Comparison of ENCODE assay signal across 1 fruit fly cellular context in genomic region chrX:5746864-5747861, dm6.
A peak's percentile ranks its signal among the peaks of the same experiment; 100 is the strongest.
TF ChIP-seq lines count a peak whose summit lies in the region.

IntS6 (minus strand) TSS chrX:5747254.
Rtel1 (plus strand) TSS chrX:5747747.

TF ChIP-seq in whole organism, embryonic, 481 proteins besides CTCF, POLR2A, EP300 and RAD21 (continued from another document):
- TF ChIP-seq CG12659 (GFP tag; optimal IDR thresholded peaks at IDR 0.05; lab: Kevin White, UChicago): peak; percentile 91
- peak; percentile 76 for TF ChIP-seq D19A (tag; optimal IDR thresholded peaks at IDR 0.05; lab: Kevin White, UChicago)
- peak; percentile 72 for TF ChIP-seq ap (GFP tag; IDR thresholded peaks at IDR 0.05; lab: Robert Waterston, UW)
- peak; percentile 91 for TF ChIP-seq E2f1 (GFP tag; IDR thresholded peaks at IDR 0.05; lab: Robert Waterston, UW)
- peak; percentile 81 for TF ChIP-seq pb (GFP tag; optimal IDR thresholded peaks at IDR 0.05; lab: Kevin White, UChicago)
- peak; percentile 60 for TF ChIP-seq nau (GFP tag; optimal IDR thresholded peaks at IDR 0.05; lab: Kevin White, UChicago)
- no peak for TF ChIP-seq yki (optimal IDR thresholded peaks at IDR 0.05; lab: Kevin White, UChicago)
- peak; percentile 52 for TF ChIP-seq CG10431 (GFP tag; optimal IDR thresholded peaks at IDR 0.05; lab: Kevin White, UChicago)
- TF ChIP-seq chif (GFP tag; optimal IDR thresholded peaks at IDR 0.05; lab: Kevin White, UChicago): peak; percentile 87 to 93
- no peak for TF ChIP-seq nerfin-2 (GFP tag; IDR thresholded peaks at IDR 0.05; lab: Robert Waterston, UW; ENCODE audit: partially characterized antibody)
- peak; percentile 92 for TF ChIP-seq shn (GFP tag; optimal IDR thresholded peaks at IDR 0.05; lab: Kevin White, UChicago)
- TF ChIP-seq CG8290 (GFP tag; optimal IDR thresholded peaks at IDR 0.05; lab: Kevin White, UChicago): peak; percentile 84
- TF ChIP-seq CG8290 (tag; optimal IDR thresholded peaks at IDR 0.05; lab: Kevin White, UChicago): peak in 1 of 2 experiments; percentile 97
- TF ChIP-seq CG2129 (GFP tag; IDR thresholded peaks at IDR 0.05; lab: Robert Waterston, UW; ENCODE audit: partially characterized antibody): no peak
- TF ChIP-seq MESR4 (GFP tag; optimal IDR thresholded peaks at IDR 0.05; lab: Kevin White, UChicago): peak; percentile 40
- peak; percentile 94 for TF ChIP-seq CG7839 (tag; optimal IDR thresholded peaks at IDR 0.05; lab: Kevin White, UChicago)
- peak; percentile 91 for TF ChIP-seq Xbp1 (GFP tag; optimal IDR thresholded peaks at IDR 0.05; lab: Kevin White, UChicago)
- TF ChIP-seq CG15073 (GFP tag; optimal IDR thresholded peaks at IDR 0.05; lab: Kevin White, UChicago): peak; percentile 38
- peak; percentile 25 for TF ChIP-seq CG10565 (GFP tag; optimal IDR thresholded peaks at IDR 0.05; lab: Kevin White, UChicago)
- peak; percentile 85 for TF ChIP-seq CG17829 (tag; optimal IDR thresholded peaks at IDR 0.05; lab: Kevin White, UChicago)
- TF ChIP-seq Dll (GFP tag; IDR thresholded peaks at IDR 0.05; lab: Robert Waterston, UW; ENCODE audit: partially characterized antibody): 0 out of 4 replicates have a peak, but pooled peaks have one; percentile 24
- peak; percentile 74 for TF ChIP-seq CG11085 (GFP tag; IDR thresholded peaks at IDR 0.05; lab: Robert Waterston, UW)
- TF ChIP-seq crc (GFP tag; optimal IDR thresholded peaks at IDR 0.05; lab: Kevin White, UChicago): peak; percentile 80
- no peak for TF ChIP-seq HmgD (GFP tag; optimal IDR thresholded peaks at IDR 0.05; lab: Kevin White, UChicago)
- no peak; the same call in 1 of the 2 replicates for TF ChIP-seq Scr (GFP tag; IDR thresholded peaks at IDR 0.05; lab: Robert Waterston, UW; ENCODE audit: partially characterized antibody)
- peak; percentile 65 for TF ChIP-seq pzg (GFP tag; optimal IDR thresholded peaks at IDR 0.05; lab: Kevin White, UChicago)
- TF ChIP-seq Doc3 (GFP tag; IDR thresholded peaks at IDR 0.05; lab: Robert Waterston, UW; ENCODE audit: partially characterized antibody): no peak
- TF ChIP-seq emc (GFP tag; optimal IDR thresholded peaks at IDR 0.05; lab: Kevin White, UChicago): peak; percentile 73
- peak; percentile 90 for TF ChIP-seq dmrt99B (tag; optimal IDR thresholded peaks at IDR 0.05; lab: Kevin White, UChicago)
- peak; percentile 87 for TF ChIP-seq zen (tag; optimal IDR thresholded peaks at IDR 0.05; lab: Kevin White, UChicago)
- peak; percentile 94 for TF ChIP-seq Antp (GFP tag; optimal IDR thresholded peaks at IDR 0.05; lab: Kevin White, UChicago)
- peak; percentile 79 for TF ChIP-seq croc (GFP tag; conservative IDR thresholded peaks at IDR 0.05; lab: Robert Waterston, UW)
- peak; percentile 93 for TF ChIP-seq CG15269 (tag; optimal IDR thresholded peaks at IDR 0.05; lab: Kevin White, UChicago)
- peak; percentile 91 for TF ChIP-seq bcd (GFP tag; optimal IDR thresholded peaks at IDR 0.05; lab: Kevin White, UChicago)
- peak; percentile 94 for TF ChIP-seq dysf (GFP tag; IDR thresholded peaks at IDR 0.05; lab: Robert Waterston, UW)
- TF ChIP-seq MBD-R2 (GFP tag; IDR thresholded peaks at IDR 0.05; lab: Robert Waterston, UW): peak; percentile 79
- peak; percentile 93 for TF ChIP-seq CG7786 (GFP tag; optimal IDR thresholded peaks at IDR 0.05; lab: Kevin White, UChicago)
- TF ChIP-seq kah (GFP tag; optimal IDR thresholded peaks at IDR 0.05; lab: Kevin White, UChicago): peak; percentile 57
- TF ChIP-seq Opbp (GFP tag; IDR thresholded peaks at IDR 0.05; lab: Robert Waterston, UW; ENCODE audit: partially characterized antibody): 0 out of 3 replicates have a peak, but pooled peaks have one; percentile 32
- peak; percentile 86 for TF ChIP-seq CG17359 (tag; optimal IDR thresholded peaks at IDR 0.05; lab: Kevin White, UChicago)
- TF ChIP-seq eve (GFP tag; optimal IDR thresholded peaks at IDR 0.05; lab: Kevin White, UChicago): peak in 1 of 2 experiments; percentile 12
- TF ChIP-seq Eip74EF (GFP tag; optimal IDR thresholded peaks at IDR 0.05; lab: Kevin White, UChicago): peak in 1 of 2 experiments; percentile 60
- peak; percentile 91 for TF ChIP-seq Dip3 (GFP tag; optimal IDR thresholded peaks at IDR 0.05; lab: Kevin White, UChicago)
- peak; percentile 84 for TF ChIP-seq CG1647 (GFP tag; optimal IDR thresholded peaks at IDR 0.05; lab: Kevin White, UChicago)
- peak; percentile 92 for TF ChIP-seq Chrac-16 (GFP tag; optimal IDR thresholded peaks at IDR 0.05; lab: Kevin White, UChicago)
- TF ChIP-seq salm (tag; optimal IDR thresholded peaks at IDR 0.05; lab: Kevin White, UChicago): peak; percentile 69
- peak; percentile 23 for TF ChIP-seq CG6683 (GFP tag; optimal IDR thresholded peaks at IDR 0.05; lab: Kevin White, UChicago)
- peak; percentile 68 for TF ChIP-seq Doc2 (GFP tag; IDR thresholded peaks at IDR 0.05; lab: Robert Waterston, UW)
- peak; percentile 89 for TF ChIP-seq CG16863 (GFP tag; optimal IDR thresholded peaks at IDR 0.05; lab: Kevin White, UChicago)
- TF ChIP-seq CrebB (tag; optimal IDR thresholded peaks at IDR 0.05; lab: Kevin White, UChicago): peak; percentile 84
- peak; percentile 67 for TF ChIP-seq CG1024 (GFP tag; IDR thresholded peaks at IDR 0.05; lab: Robert Waterston, UW)
- TF ChIP-seq D19B (GFP tag; optimal IDR thresholded peaks at IDR 0.05; lab: Kevin White, UChicago): peak; percentile 71
- TF ChIP-seq CG2875 (GFP tag; optimal IDR thresholded peaks at IDR 0.05; lab: Kevin White, UChicago): peak; percentile 67
- peak; percentile 49 to 79 for TF ChIP-seq Trl (optimal IDR thresholded peaks at IDR 0.05; lab: Kevin White, UChicago)
- peak; percentile 92 for TF ChIP-seq Trl (GFP tag; optimal IDR thresholded peaks at IDR 0.05; lab: Kevin White, UChicago)
- TF ChIP-seq Side (GFP tag; optimal IDR thresholded peaks at IDR 0.05; lab: Kevin White, UChicago): peak; percentile 88
- peak; percentile 94 for TF ChIP-seq CoRest (tag; optimal IDR thresholded peaks at IDR 0.05; lab: Kevin White, UChicago)
- peak; percentile 53; the same call in 1 of the 2 replicates for TF ChIP-seq GATAe (GFP tag; conservative IDR thresholded peaks at IDR 0.05; lab: Robert Waterston, UW)
- TF ChIP-seq gfzf (GFP tag; optimal IDR thresholded peaks at IDR 0.05; lab: Kevin White, UChicago): peak; percentile 92
- TF ChIP-seq CG12942 (GFP tag; optimal IDR thresholded peaks at IDR 0.05; lab: Kevin White, UChicago): peak; percentile 84
- TF ChIP-seq CG11247 (GFP tag; IDR thresholded peaks at IDR 0.05; lab: Robert Waterston, UW): peak; percentile 82
- no peak for TF ChIP-seq Dp (GFP tag; optimal IDR thresholded peaks at IDR 0.05; lab: Kevin White, UChicago)
- peak; percentile 94 for TF ChIP-seq CG30403 (GFP tag; optimal IDR thresholded peaks at IDR 0.05; lab: Kevin White, UChicago)
- TF ChIP-seq jumu (GFP tag; optimal IDR thresholded peaks at IDR 0.05; lab: Kevin White, UChicago): peak; percentile 93
- TF ChIP-seq dmrt11E (tag; optimal IDR thresholded peaks at IDR 0.05; lab: Kevin White, UChicago): peak; percentile 81
- peak; percentile 58; the same call in 1 of the 2 replicates for TF ChIP-seq toy (GFP tag; IDR thresholded peaks at IDR 0.05; lab: Robert Waterston, UW)
- peak; percentile 91 for TF ChIP-seq sob (GFP tag; IDR thresholded peaks at IDR 0.05; lab: Robert Waterston, UW)
- TF ChIP-seq NfI (GFP tag; optimal IDR thresholded peaks at IDR 0.05; lab: Kevin White, UChicago): peak; percentile 91
- peak; percentile 81 for TF ChIP-seq CG17912 (GFP tag; optimal IDR thresholded peaks at IDR 0.05; lab: Kevin White, UChicago)
- TF ChIP-seq pan (optimal IDR thresholded peaks at IDR 0.05; lab: Kevin White, UChicago): no peak
- TF ChIP-seq pan (GFP tag; optimal IDR thresholded peaks at IDR 0.05 in 1 of 2, IDR thresholded peaks at IDR 0.05 in 1 of 2): peak in 1 of 2 experiments; percentile 89
- TF ChIP-seq Ada2b (GFP tag; IDR thresholded peaks at IDR 0.05; lab: Robert Waterston, UW): peak; percentile 89
- TF ChIP-seq kay (GFP tag; optimal IDR thresholded peaks at IDR 0.05; lab: Kevin White, UChicago): peak; percentile 71
- peak; percentile 52 for TF ChIP-seq CG7987 (GFP tag; optimal IDR thresholded peaks at IDR 0.05; lab: Kevin White, UChicago)
- peak; percentile 88 for TF ChIP-seq CG1602 (GFP tag; optimal IDR thresholded peaks at IDR 0.05; lab: Kevin White, UChicago)
- peak; percentile 41 for TF ChIP-seq corto (GFP tag; optimal IDR thresholded peaks at IDR 0.05; lab: Kevin White, UChicago)
- TF ChIP-seq prd (optimal IDR thresholded peaks at IDR 0.05; lab: Kevin White, UChicago): no peak
- peak; percentile 92 for TF ChIP-seq prd (GFP tag; IDR thresholded peaks at IDR 0.05; lab: Robert Waterston, UW)
- TF ChIP-seq CG11560 (tag; IDR thresholded peaks at IDR 0.05; lab: Robert Waterston, UW): peak; percentile 78; the same call in 2 of the 3 replicates
- peak; percentile 79 for TF ChIP-seq CG6272 (GFP tag; IDR thresholded peaks at IDR 0.05; lab: Robert Waterston, UW)
- peak; percentile 62 for TF ChIP-seq E2f2 (GFP tag; IDR thresholded peaks at IDR 0.05; lab: Robert Waterston, UW)
- no peak for TF ChIP-seq CG7745 (tag; optimal IDR thresholded peaks at IDR 0.05; lab: Kevin White, UChicago)
- TF ChIP-seq slp2 (GFP tag; optimal IDR thresholded peaks at IDR 0.05; lab: Kevin White, UChicago): peak; percentile 82
- peak; percentile 97 for TF ChIP-seq CG8478 (optimal IDR thresholded peaks at IDR 0.05; lab: Kevin White, UChicago)
- TF ChIP-seq CG16813 (GFP tag; IDR thresholded peaks at IDR 0.05; lab: Robert Waterston, UW; ENCODE audit: partially characterized antibody): no peak; the same call in 2 of the 3 replicates
- TF ChIP-seq D (optimal IDR thresholded peaks at IDR 0.05; lab: Kevin White, UChicago): peak; percentile 12
- peak; percentile 79 for TF ChIP-seq D (GFP tag; optimal IDR thresholded peaks at IDR 0.05; lab: Kevin White, UChicago)
- TF ChIP-seq inv (GFP tag; IDR thresholded peaks at IDR 0.05; lab: Robert Waterston, UW; ENCODE audit: partially characterized antibody): no peak; the same call in 1 of the 2 replicates
- TF ChIP-seq CG31441 (GFP tag; IDR thresholded peaks at IDR 0.05; lab: Robert Waterston, UW): peak; percentile 87
- peak; percentile 88 for TF ChIP-seq CG16815 (GFP tag; optimal IDR thresholded peaks at IDR 0.05; lab: Kevin White, UChicago)
- TF ChIP-seq nmo (GFP tag; optimal IDR thresholded peaks at IDR 0.05; lab: Kevin White, UChicago): peak; percentile 90
- peak; percentile 90 for TF ChIP-seq PHDP (tag; optimal IDR thresholded peaks at IDR 0.05; lab: Kevin White, UChicago)
- TF ChIP-seq Hr51 (GFP tag; optimal IDR thresholded peaks at IDR 0.05; lab: Kevin White, UChicago): peak; percentile 89 to 92
- peak in 1 of 2 experiments; percentile 74 for TF ChIP-seq crp (GFP tag; optimal IDR thresholded peaks at IDR 0.05; lab: Kevin White, UChicago)
- peak; percentile 39 for TF ChIP-seq HLHmδ (GFP tag; optimal IDR thresholded peaks at IDR 0.05; lab: Kevin White, UChicago)
- peak; percentile 65 for TF ChIP-seq CG13123 (GFP tag; optimal IDR thresholded peaks at IDR 0.05; lab: Kevin White, UChicago)
- peak; percentile 94 for TF ChIP-seq Ptx1 (GFP tag; IDR thresholded peaks at IDR 0.05; lab: Robert Waterston, UW)
- peak; percentile 83 for TF ChIP-seq ase (GFP tag; IDR thresholded peaks at IDR 0.05; lab: Robert Waterston, UW)
- TF ChIP-seq Med (GFP tag; lab: Kevin White, UChicago): peak; percentile 98
- peak; percentile 46 for TF ChIP-seq abd-A (tag; optimal IDR thresholded peaks at IDR 0.05; lab: Kevin White, UChicago)
- TF ChIP-seq zen2 (GFP tag; IDR thresholded peaks at IDR 0.05; lab: Robert Waterston, UW; ENCODE audit: partially characterized antibody): no peak
- peak; percentile 89 for TF ChIP-seq tin (GFP tag; optimal IDR thresholded peaks at IDR 0.05; lab: Kevin White, UChicago)
- peak; percentile 93 for TF ChIP-seq gem (tag; optimal IDR thresholded peaks at IDR 0.05; lab: Kevin White, UChicago)
- TF ChIP-seq CG30020 (tag; optimal IDR thresholded peaks at IDR 0.05; lab: Kevin White, UChicago): peak; percentile 70
- peak; percentile 94 for TF ChIP-seq CG9932 (GFP tag; IDR thresholded peaks at IDR 0.05; lab: Robert Waterston, UW)
- TF ChIP-seq Ets65A (GFP tag; lab: Kevin White, UChicago): peak; percentile 97
- peak; percentile 85 for TF ChIP-seq CG1792 (GFP tag; optimal IDR thresholded peaks at IDR 0.05; lab: Kevin White, UChicago)
- peak; percentile 81 for TF ChIP-seq CG14050 (GFP tag; IDR thresholded peaks at IDR 0.05; lab: Robert Waterston, UW)
- peak; percentile 29 for TF ChIP-seq pros (GFP tag; optimal IDR thresholded peaks at IDR 0.05; lab: Kevin White, UChicago)
- TF ChIP-seq dm (GFP tag; optimal IDR thresholded peaks at IDR 0.05; lab: Kevin White, UChicago): peak; percentile 84
- peak; percentile 67 for TF ChIP-seq Hey (tag; optimal IDR thresholded peaks at IDR 0.05; lab: Kevin White, UChicago)
- peak; percentile 72 for TF ChIP-seq Oaz (GFP tag; IDR thresholded peaks at IDR 0.05; lab: Robert Waterston, UW)
- TF ChIP-seq HLH4C (GFP tag; IDR thresholded peaks at IDR 0.05; lab: Robert Waterston, UW; ENCODE audit: partially characterized antibody): peak; percentile 47; the same call in 1 of the 3 replicates
- peak; percentile 82 for TF ChIP-seq Poxn (GFP tag; IDR thresholded peaks at IDR 0.05; lab: Robert Waterston, UW)
- peak; percentile 93 for TF ChIP-seq CG14014 (GFP tag; IDR thresholded peaks at IDR 0.05; lab: Robert Waterston, UW)
- TF ChIP-seq CG32772 (GFP tag; IDR thresholded peaks at IDR 0.05; lab: Robert Waterston, UW): peak; percentile 85
- peak; percentile 86 for TF ChIP-seq CG8089 (GFP tag; optimal IDR thresholded peaks at IDR 0.05; lab: Kevin White, UChicago)
- peak; percentile 89 for TF ChIP-seq esg (GFP tag; conservative IDR thresholded peaks at IDR 0.05; lab: Robert Waterston, UW)
- no peak for TF ChIP-seq usp (GFP tag; optimal IDR thresholded peaks at IDR 0.05; lab: Kevin White, UChicago)
